Worm (Caenorhabditis elegans) whole organism, L1 larva: ENCODE data around the gene T24A6.1.
"Not testable (repeated sequence)": the region's sequence is repeated elsewhere in the genome, so short reads cannot be mapped to it uniquely, and the experiment has no call there.

Experiments used
- C04F5.9 ChIP-seq: sonication (generic microtip); optimal IDR thresholded peaks from 2 replicates; lab custom pipeline; 2016; ENCODE audit warnings: missing genetic modification characterization, missing compliant biosample characterization
- alr-1 ChIP-seq: fragments of 200-800 bp; sonication (Bioruptor generic); optimal IDR thresholded peaks from 2 replicates; lab custom pipeline; 2018; ENCODE audit warnings: borderline replicate concordance, mild to moderate bottlenecking, missing genetic modification characterization, missing compliant biosample characterization
- aly-2 ChIP-seq: fragments of 150-350 bp; optimal IDR thresholded peaks from 2 replicates; lab custom pipeline; 2014; ENCODE audit warnings: missing biosample characterization, missing genetic modification characterization
- ama-1 ChIP-seq: fragments of 150-350 bp; optimal IDR thresholded peaks from 2 replicates; lab custom pipeline; 2014
- ceh-63 ChIP-seq: fragments of 200-800 bp; sonication (Bioruptor generic); optimal IDR thresholded peaks from 2 replicates; lab custom pipeline; 2018; ENCODE audit warnings: mild to moderate bottlenecking, missing genetic modification characterization, missing compliant biosample characterization
- ceh-8 ChIP-seq: fragments of 200-800 bp; sonication (Bioruptor generic); optimal IDR thresholded peaks from 2 replicates; lab custom pipeline; 2018; ENCODE audit warnings: mild to moderate bottlenecking, missing genetic modification characterization, moderate library complexity, missing compliant biosample characterization
- ceh-82 ChIP-seq, 3 experiments: fragments of 150-350 bp in 1 of 3; sonication (generic microtip) in 2 of 3; optimal IDR thresholded peaks; 2 replicates each; lab custom pipeline; 2014 to 2017; ENCODE audit warnings: missing biosample characterization in 3 of 3, missing genetic modification characterization in 3 of 3
- ces-1 ChIP-seq: fragments of 150-350 bp; optimal IDR thresholded peaks from 2 replicates; lab custom pipeline; 2014; ENCODE audit warnings: missing biosample characterization, missing genetic modification reagents, missing genetic modification characterization
- dsc-1 ChIP-seq: sonication (generic microtip); optimal IDR thresholded peaks from 2 replicates; lab custom pipeline; 2016; ENCODE audit warnings: mild to moderate bottlenecking, missing genetic modification characterization, missing compliant biosample characterization
- efl-1 ChIP-seq, 4 experiments: fragments of 150-350 bp; optimal IDR thresholded peaks in 3 of 4; peaks in 1 of 4; 1 replicate in 1 of 4; 2 replicates in 3 of 4; lab custom pipeline; 2014; ENCODE audit warnings: missing biosample characterization in 2 of 4, missing genetic modification characterization in 2 of 4, missing genetic modification reagents in 2 of 4
- efl-3 ChIP-seq: fragments of 200-800 bp; sonication (Bioruptor generic); optimal IDR thresholded peaks from 2 replicates; lab custom pipeline; 2018; ENCODE audit warnings: mild to moderate bottlenecking, missing genetic modification characterization, missing compliant biosample characterization
- ets-5 ChIP-seq: fragments of 200-800 bp; sonication (Bioruptor generic); IDR thresholded peaks from 2 replicates; pipeline ENCODE4 v1.3.6; 2022; ENCODE audit warnings: missing genetic modification characterization, missing compliant biosample characterization
- fos-1 ChIP-seq: fragments of 150-350 bp; optimal IDR thresholded peaks from 2 replicates; lab custom pipeline; 2014; ENCODE audit warnings: missing biosample characterization, missing genetic modification characterization
- grh-1 ChIP-seq: fragments of 200-800 bp; sonication (Bioruptor generic); IDR thresholded peaks from 2 replicates; pipeline ENCODE4 v1.3.6; 2022; ENCODE audit warnings: missing genetic modification reagents, missing genetic modification characterization, missing compliant biosample characterization
- hlh-17 ChIP-seq: fragments of 200-800 bp; sonication (Bioruptor generic); optimal IDR thresholded peaks from 2 replicates; lab custom pipeline; 2018; ENCODE audit warnings: missing genetic modification characterization, mild to moderate bottlenecking, missing compliant biosample characterization, moderate library complexity, borderline replicate concordance
- hlh-4 ChIP-seq: sonication (generic microtip); optimal IDR thresholded peaks from 2 replicates; lab custom pipeline; 2016; ENCODE audit warnings: mild to moderate bottlenecking, missing genetic modification characterization, missing compliant biosample characterization
- irx-1 ChIP-seq: sonication (generic microtip); optimal IDR thresholded peaks from 2 replicates; lab custom pipeline; 2016; ENCODE audit warnings: missing genetic modification characterization, missing compliant biosample characterization
- jun-1 ChIP-seq: fragments of 150-350 bp; optimal IDR thresholded peaks from 2 replicates; lab custom pipeline; 2014; ENCODE audit warnings: missing biosample characterization, missing genetic modification reagents, missing genetic modification characterization
- lin-15B ChIP-seq: fragments of 150-350 bp; sonication (generic microtip); optimal IDR thresholded peaks from 3 replicates; lab custom pipeline; 2014; ENCODE audit warnings: missing biosample characterization, missing genetic modification characterization
- lir-3 ChIP-seq: sonication (generic microtip); optimal IDR thresholded peaks from 2 replicates; lab custom pipeline; 2016; ENCODE audit warnings: mild to moderate bottlenecking, missing genetic modification characterization, moderate library complexity, missing compliant biosample characterization; ENCODE audit not compliant: poor library complexity
- lsy-2 ChIP-seq, 2 experiments: fragments of 150-350 bp; optimal IDR thresholded peaks; 2 replicates each; lab custom pipeline; 2014; ENCODE audit warnings: missing biosample characterization in 2 of 2, missing genetic modification characterization in 2 of 2
- nhr-19 ChIP-seq: fragments of 200-800 bp; sonication (Bioruptor generic); conservative IDR thresholded peaks from 2 replicates; pipeline ENCODE4 v1.3.6; 2022; ENCODE audit warnings: missing genetic modification characterization, missing compliant biosample characterization
- nhr-237 ChIP-seq: fragments of 150-350 bp; optimal IDR thresholded peaks from 2 replicates; lab custom pipeline; 2014; ENCODE audit warnings: missing biosample characterization, missing genetic modification characterization
- nhr-28 ChIP-seq: fragments of 150-350 bp; optimal IDR thresholded peaks from 2 replicates; lab custom pipeline; 2014; ENCODE audit warnings: missing biosample characterization, missing genetic modification characterization
- nhr-71 ChIP-seq: sonication (generic microtip); optimal IDR thresholded peaks from 2 replicates; lab custom pipeline; 2016; ENCODE audit warnings: mild to moderate bottlenecking, missing genetic modification characterization, moderate library complexity, missing compliant biosample characterization
- nhr-76 ChIP-seq: sonication (generic microtip); optimal IDR thresholded peaks from 2 replicates; lab custom pipeline; 2017; ENCODE audit warnings: missing biosample characterization, missing genetic modification characterization
- nhr-77 ChIP-seq: fragments of 150-350 bp; optimal IDR thresholded peaks from 2 replicates; lab custom pipeline; 2014; ENCODE audit warnings: missing biosample characterization, missing genetic modification characterization
- nhr-85 ChIP-seq: sonication (generic microtip); peaks from one replicate; lab custom pipeline; 2016; ENCODE audit warnings: missing genetic modification characterization, inconsistent platforms, missing compliant biosample characterization
- nhr-90 ChIP-seq: sonication (generic microtip); optimal IDR thresholded peaks from 2 replicates; lab custom pipeline; 2016; ENCODE audit warnings: mild to moderate bottlenecking, missing genetic modification characterization, missing compliant biosample characterization; ENCODE audit not compliant: poor library complexity
- pqm-1 ChIP-seq: sonication (generic microtip); optimal IDR thresholded peaks from 3 replicates; lab custom pipeline; 2017; ENCODE audit warnings: missing biosample characterization, missing genetic modification characterization
- skn-1 ChIP-seq: fragments of 150-350 bp; optimal IDR thresholded peaks from 2 replicates; lab custom pipeline; 2014; ENCODE audit warnings: missing biosample characterization, missing genetic modification characterization
- snpc-4 ChIP-seq: fragments of 150-350 bp; optimal IDR thresholded peaks from 2 replicates; lab custom pipeline; 2014; ENCODE audit warnings: missing biosample characterization, missing genetic modification characterization
- sox-4 ChIP-seq: sonication (generic microtip); optimal IDR thresholded peaks from 2 replicates; lab custom pipeline; 2016; ENCODE audit warnings: missing genetic modification characterization, missing compliant biosample characterization
- sup-37 ChIP-seq: fragments of 200-800 bp; sonication (Bioruptor generic); optimal IDR thresholded peaks from 2 replicates; lab custom pipeline; 2018; ENCODE audit warnings: mild to moderate bottlenecking, missing genetic modification characterization, missing compliant biosample characterization
- swsn-7 ChIP-seq: sonication (generic microtip); optimal IDR thresholded peaks from 2 replicates; lab custom pipeline; 2016; ENCODE audit warnings: missing genetic modification characterization, missing compliant biosample characterization
- unc-130 ChIP-seq: fragments of 150-350 bp; optimal IDR thresholded peaks from 2 replicates; lab custom pipeline; 2017; ENCODE audit warnings: missing biosample characterization, missing genetic modification characterization, inconsistent platforms
- unc-30 ChIP-seq: sonication (generic microtip); optimal IDR thresholded peaks from 2 replicates; lab custom pipeline; 2017; ENCODE audit warnings: missing biosample characterization, missing genetic modification characterization
- unc-98 ChIP-seq: fragments of 200-800 bp; sonication (Bioruptor generic); IDR thresholded peaks from 2 replicates; pipeline ENCODE4 v1.3.6; 2022; ENCODE audit warnings: missing genetic modification characterization, missing compliant biosample characterization
- zip-4 ChIP-seq: fragments of 200-800 bp; sonication (Bioruptor generic); optimal IDR thresholded peaks from 2 replicates; lab custom pipeline; 2018; ENCODE audit warnings: mild to moderate bottlenecking, missing genetic modification characterization, moderate library complexity, missing compliant biosample characterization

T24A6.1 gene

DNA sequence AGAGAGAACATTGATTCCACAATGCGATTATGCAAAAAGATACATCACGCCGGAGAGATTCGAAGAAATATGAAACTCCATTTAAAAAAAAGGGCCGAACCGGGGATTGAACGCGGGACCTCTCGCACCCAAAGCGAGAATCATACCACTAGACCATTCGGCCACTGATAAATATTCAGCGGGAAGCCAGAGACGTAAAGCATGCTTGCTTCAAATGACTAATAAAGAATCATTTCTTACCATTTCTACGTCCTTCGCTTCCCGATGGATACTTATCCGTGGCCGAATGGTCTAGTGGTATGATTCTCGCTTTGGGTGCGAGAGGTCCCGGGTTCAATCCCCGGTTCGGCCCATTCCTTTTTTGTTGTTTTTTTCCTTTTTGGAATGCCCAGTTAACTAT, 29.4 kb downstream of the T24A6.1 start:
- no peak for TF ChIP-seq efl-1 (optimal IDR thresholded peaks at IDR 0.05; lab: Kevin White, UChicago)
- peak in 1 of 2 experiments; percentile 16 for TF ChIP-seq efl-1 (GFP tag; optimal IDR thresholded peaks at IDR 0.05 in 1 of 2; lab: Kevin White, UChicago)
- no peak for TF ChIP-seq jun-1 (tag; lab: Kevin White, UChicago)
- TF ChIP-seq, all 84 proteins: peak for 1

DNA sequence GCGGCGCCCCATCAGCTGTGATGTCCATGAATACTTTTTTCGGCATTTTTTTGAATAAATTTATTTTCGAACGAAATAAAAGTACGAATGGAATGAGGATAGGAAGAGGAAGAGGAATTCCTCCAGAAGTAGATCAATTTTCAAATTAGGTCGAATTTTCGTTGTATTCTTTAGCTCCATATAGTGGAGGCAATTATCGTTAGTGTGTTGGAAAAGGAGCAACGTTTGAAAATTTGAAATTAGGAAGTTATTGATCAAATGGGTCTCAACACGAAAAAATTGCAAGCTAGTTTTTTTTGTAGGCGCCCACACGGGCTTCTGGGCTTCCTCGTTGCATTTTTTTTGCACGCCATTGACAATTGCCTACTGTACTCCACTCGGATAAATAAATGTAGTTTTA, 33.3 kb downstream of the T24A6.1 start, which contains the start of gene T22F3.12:
Gene T22F3.12, minus strand, starts transcription at position 101 of the 400 bp plus-strand sequence.
- TF ChIP-seq C04F5.9 (tag; lab: Kevin White, UChicago) (no peak), ces-1 (GFP tag; lab: Kevin White, UChicago) (no peak), ceh-63 (GFP tag; lab: Kevin White, UChicago) (no peak), unc-98 (GFP tag; lab: Robert Waterston, UW) (no peak), alr-1 (no peak), swsn-7 (tag; lab: Kevin White, UChicago) (no peak), dsc-1 (tag; lab: Kevin White, UChicago) (no peak), ceh-8 (GFP tag; lab: Kevin White, UChicago) (no peak), nhr-28 (no peak), nhr-71 (tag; lab: Kevin White, UChicago) (no peak), fos-1 (tag; lab: Kevin White, UChicago) (no peak), hlh-4 (tag; lab: Kevin White, UChicago) (no peak), nhr-237 (tag; lab: Kevin White, UChicago) (no peak), efl-1 (optimal IDR thresholded peaks at IDR 0.05; lab: Kevin White, UChicago) (no peak), efl-1 (GFP tag; optimal IDR thresholded peaks at IDR 0.05 in 1 of 2; lab: Kevin White, UChicago) (no peak), sox-4 (tag; lab: Kevin White, UChicago) (no peak)

DNA sequence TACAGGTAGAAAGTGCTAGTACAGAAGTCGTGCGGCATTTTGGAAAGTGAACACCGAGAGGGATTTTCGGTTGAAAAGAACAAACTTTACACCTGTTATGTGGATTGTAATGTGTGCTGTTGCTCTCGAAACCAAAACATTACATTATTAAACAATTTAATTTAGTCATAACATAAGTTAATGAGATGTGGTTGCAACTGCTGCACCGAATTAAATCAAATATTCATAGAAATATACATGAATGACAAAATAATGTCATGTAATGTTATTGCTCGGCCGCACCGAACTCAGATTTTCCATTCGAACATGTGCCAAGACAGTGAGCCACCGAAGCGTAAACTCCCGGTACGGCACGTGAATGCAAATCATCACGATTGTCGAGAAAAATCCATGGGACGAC, 36.1 kb downstream of the T24A6.1 start, which contains the start of gene srh-213:
Gene srh-213, minus strand, starts transcription at position 101 of the 400 bp plus-strand sequence.
- TF ChIP-seq ets-5 (GFP tag; lab: Robert Waterston, UW) (no peak), nhr-76 (no peak)
- TF ChIP-seq, all 84 proteins: peak for 0

DNA sequence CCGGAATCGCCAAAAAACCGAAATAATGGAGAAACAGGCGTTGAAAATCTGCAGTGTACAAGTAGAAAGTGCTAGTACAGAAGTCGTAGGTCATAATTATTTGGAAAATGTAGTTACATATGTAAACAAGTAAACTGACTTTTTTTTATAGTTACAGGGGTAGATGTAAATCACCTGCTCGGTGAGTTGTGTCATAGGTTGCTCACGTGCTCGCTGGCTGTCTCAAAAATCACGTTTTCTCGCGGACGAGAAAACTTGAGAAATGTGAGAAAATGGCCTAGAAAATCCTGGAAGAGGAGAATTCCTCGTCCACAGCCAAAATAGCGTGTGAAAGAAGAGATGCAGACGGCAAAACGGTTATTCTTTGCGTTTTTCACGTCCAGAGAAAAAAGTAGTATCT, 38.2 kb downstream of the T24A6.1 start, which contains the start of gene srh-212:
Gene srh-212, minus strand, starts transcription at position 101 of the 400 bp plus-strand sequence.
- TF ChIP-seq nhr-76; grh-1 (GFP tag; lab: Robert Waterston, UW); skn-1 (tag; lab: Kevin White, UChicago): not testable (repeated sequence)
- TF ChIP-seq, all 84 proteins: peak for 0; not testable (repeated sequence) for 84

DNA sequence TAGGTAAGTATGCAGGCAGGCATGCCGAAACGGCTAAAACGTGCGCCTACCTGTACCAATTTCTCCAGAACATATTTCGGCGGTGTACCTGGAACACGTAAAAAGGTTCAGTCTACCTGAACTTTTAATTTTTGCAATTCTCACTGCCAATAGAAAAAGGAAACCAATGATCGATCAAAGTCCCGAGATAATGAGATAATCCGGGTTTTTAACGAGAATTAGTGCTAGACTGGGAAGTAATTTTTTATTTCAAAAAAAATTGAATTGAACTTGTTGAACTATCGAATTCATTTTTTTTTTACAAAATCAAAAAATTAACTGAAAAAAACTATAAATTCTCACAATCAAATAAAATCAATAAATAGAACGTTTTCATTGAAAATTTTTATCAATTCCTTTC, 41.7 kb downstream of the T24A6.1 start, which contains the start of gene T22F3.7:
Gene T22F3.7, minus strand, starts transcription at position 101 of the 400 bp plus-strand sequence.
- TF ChIP-seq lir-3 (tag; lab: Kevin White, UChicago) (no peak), nhr-19 (no peak), sup-37 (GFP tag; lab: Kevin White, UChicago) (no peak), efl-3 (GFP tag; lab: Kevin White, UChicago) (no peak), ama-1 (lab: Kevin White, UChicago) (no peak), nhr-85 (tag; lab: Kevin White, UChicago) (no peak), zip-4 (GFP tag; lab: Kevin White, UChicago) (no peak), nhr-77 (no peak), unc-130 (tag; lab: Kevin White, UChicago) (no peak), lsy-2 (tag; optimal IDR thresholded peaks at IDR 0.05; lab: Kevin White, UChicago) (no peak), nhr-90 (tag; lab: Kevin White, UChicago) (no peak), hlh-17 (GFP tag; lab: Kevin White, UChicago) (no peak), ceh-82 (tag; optimal IDR thresholded peaks at IDR 0.05; lab: Kevin White, UChicago) (no peak), snpc-4 (no peak), aly-2 (no peak), lin-15B (tag; lab: Kevin White, UChicago) (no peak), irx-1 (tag; lab: Kevin White, UChicago) (no peak), nhr-76 (no peak), pqm-1 (tag; lab: Kevin White, UChicago) (no peak), unc-30 (no peak)
